Worm (Caenorhabditis elegans): ENCODE results near the gene C24B5.4.

DNA sequence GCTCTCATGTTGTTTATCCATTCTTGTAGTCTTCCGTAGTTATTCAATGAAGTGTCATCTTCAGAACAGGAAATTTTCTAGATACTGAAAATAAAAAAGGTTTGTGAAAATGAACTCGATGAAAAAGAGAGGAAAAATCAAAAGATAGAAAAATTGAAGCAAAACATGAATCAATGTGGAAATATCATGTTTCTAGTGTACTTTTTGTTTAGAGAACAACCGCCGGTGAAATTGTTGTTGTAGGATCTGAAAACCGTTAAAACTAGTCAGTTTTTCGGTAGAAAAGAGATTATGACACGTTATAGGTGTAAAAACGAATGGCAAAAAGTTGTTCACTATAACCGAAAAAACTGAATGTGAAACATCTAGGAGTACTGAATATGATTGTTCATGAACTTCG lies 20.0 kb upstream of the C24B5.4 start, which contains the start of gene pacs-1:
- TF ChIP-seq ama-1 (optimal IDR thresholded peaks at IDR 0.05) (no peak), ztf-11 (tag; optimal IDR thresholded peaks at IDR 0.05) (no peak), zag-1 (tag; optimal IDR thresholded peaks at IDR 0.05) (no peak), pha-4 (tag; optimal IDR thresholded peaks at IDR 0.05) (no peak)
